Worm (Caenorhabditis elegans): Measurements from ENCODE around the gene F17H10.4.

The F17H10.4 gene

ce11 chrX:13113457-13113856 lies 12.9 kb downstream of the F17H10.4 start, which contains the start of gene F17H10.2 (continued):
- TF ChIP-seq nhr-42 (GFP tag; IDR thresholded peaks at IDR 0.05) (no peak), aly-2 (tag; optimal IDR thresholded peaks at IDR 0.05) (no peak), Y5F2A.4 (GFP tag; optimal IDR thresholded peaks at IDR 0.05) (no peak), attf-4 (tag; optimal IDR thresholded peaks at IDR 0.05) (no peak), dmd-8 (GFP tag; IDR thresholded peaks at IDR 0.05) (no peak)

ce11 chrX:13112664-13113063 lies 13.7 kb downstream of the F17H10.4 start:
- no peak for TF ChIP-seq ceh-82 (tag; optimal IDR thresholded peaks at IDR 0.05)
- no peak for TF ChIP-seq Y5F2A.4 (GFP tag; optimal IDR thresholded peaks at IDR 0.05)
- TF ChIP-seq T20F7.1 (GFP tag; optimal IDR thresholded peaks at IDR 0.05): no peak
- no peak for TF ChIP-seq zip-11 (GFP tag; IDR thresholded peaks at IDR 0.05)
- TF ChIP-seq F44E2.7 (GFP tag; IDR thresholded peaks at IDR 0.05): no peak
- no peak for TF ChIP-seq sdz-12 (GFP tag; optimal IDR thresholded peaks at IDR 0.05)
- TF ChIP-seq ceh-28 (tag; optimal IDR thresholded peaks at IDR 0.05): no peak
- no peak for TF ChIP-seq lin-15B (tag; optimal IDR thresholded peaks at IDR 0.05)
- TF ChIP-seq mes-2 (tag; optimal IDR thresholded peaks at IDR 0.05; ENCODE audit: poor library complexity, severe bottlenecking): no peak
- TF ChIP-seq ZK546.5 (tag; optimal IDR thresholded peaks at IDR 0.05): no peak
- TF ChIP-seq nhr-42 (GFP tag; IDR thresholded peaks at IDR 0.05): no peak
- no peak for TF ChIP-seq lin-39 (tag; optimal IDR thresholded peaks at IDR 0.05)
- no peak for TF ChIP-seq nhr-77 (tag; optimal IDR thresholded peaks at IDR 0.05)

- TF ChIP-seq hlh-30 (tag; optimal IDR thresholded peaks at IDR 0.05; ENCODE audit: insufficient read depth) (no peak), fkh-10 (GFP tag; optimal IDR thresholded peaks at IDR 0.05) (no peak), nhr-41 (GFP tag; IDR thresholded peaks at IDR 0.05) (no peak), zfp-2 (tag; optimal IDR thresholded peaks at IDR 0.05) (no peak), egl-27 (tag; optimal IDR thresholded peaks at IDR 0.05) (no peak), T20F7.1 (GFP tag; optimal IDR thresholded peaks at IDR 0.05) (no peak), ceh-32 (tag; optimal IDR thresholded peaks at IDR 0.05; ENCODE audit: poor library complexity) (no peak), nhr-102 (tag; optimal IDR thresholded peaks at IDR 0.05) (no peak), mes-2 (tag; optimal IDR thresholded peaks at IDR 0.05; ENCODE audit: poor library complexity, severe bottlenecking) (no peak), daf-12 (tag; optimal IDR thresholded peaks at IDR 0.05) (no peak), nhr-76 (tag; optimal IDR thresholded peaks at IDR 0.05) (no peak), ztf-11 (tag; optimal IDR thresholded peaks at IDR 0.05) (no peak)
Measured at ce11 chrX:13110004-13110403, 16.3 kb downstream of the F17H10.4 start.

ce11 chrX:13108664-13109063 lies 17.7 kb downstream of the F17H10.4 start:
- TF ChIP-seq lin-13 (GFP tag; optimal IDR thresholded peaks at IDR 0.05) (peak; percentile 52), F44E2.7 (GFP tag; IDR thresholded peaks at IDR 0.05) (no peak), sdz-12 (GFP tag; optimal IDR thresholded peaks at IDR 0.05) (peak; percentile 36), mep-1 (tag; optimal IDR thresholded peaks at IDR 0.05) (peak; percentile 44), F10B5.3 (tag; optimal IDR thresholded peaks at IDR 0.05) (no peak), mxl-3 (GFP tag; optimal IDR thresholded peaks at IDR 0.05) (peak; percentile 23), zfp-3 (GFP tag; conservative IDR thresholded peaks at IDR 0.05) (peak; percentile 56; the same call in 1 of the 2 replicates), hlh-30 (tag; optimal IDR thresholded peaks at IDR 0.05; ENCODE audit: insufficient read depth) (peak; percentile 26), unc-130 (GFP tag; optimal IDR thresholded peaks at IDR 0.05) (no peak), aha-1 (tag) (peak; percentile 47), zip-11 (GFP tag; IDR thresholded peaks at IDR 0.05) (no peak), nhr-41 (GFP tag; IDR thresholded peaks at IDR 0.05) (peak; percentile 74; the same call in 1 of the 2 replicates), zag-1 (tag; optimal IDR thresholded peaks at IDR 0.05) (no peak), hmg-1.1 (GFP tag; IDR thresholded peaks at IDR 0.05) (peak; percentile 29; the same call in 1 of the 2 replicates), hlh-11 (tag; optimal IDR thresholded peaks at IDR 0.05) (peak; percentile 54), dve-1 (tag; optimal IDR thresholded peaks at IDR 0.05; ENCODE audit: insufficient read depth) (peak; percentile 46)

Measured in whole organism, L4 larva.